Worm (Caenorhabditis elegans): ENCODE measurements around the gene fbxa-208.

Gene fbxa-208

DNA sequence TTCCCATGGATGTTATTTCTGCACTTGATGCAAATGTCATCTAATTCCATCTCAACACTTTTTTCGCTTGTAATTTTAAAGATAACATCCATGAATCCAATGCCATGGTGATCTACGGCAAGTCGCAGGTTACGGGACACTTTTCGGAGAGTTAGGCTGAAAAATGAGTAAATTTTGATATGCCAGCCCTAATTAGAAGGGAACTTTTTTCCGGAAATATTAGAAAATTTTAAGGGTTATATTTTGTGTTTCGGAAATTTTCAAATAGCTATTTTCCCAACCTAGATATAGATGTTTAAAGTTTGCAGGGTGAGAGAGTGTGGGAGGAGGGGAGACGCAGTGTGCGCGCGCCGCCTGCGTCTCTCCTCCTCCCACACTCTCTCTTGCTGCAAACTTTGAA is 50.7 kb downstream of the fbxa-208 start:
- TF ChIP-seq unc-62 (GFP tag; optimal IDR thresholded peaks at IDR 0.05) (no peak), nhr-76 (tag; optimal IDR thresholded peaks at IDR 0.05) (no peak), sem-2 (GFP tag; optimal IDR thresholded peaks at IDR 0.05) (no peak), zip-8 (tag; optimal IDR thresholded peaks at IDR 0.05) (no peak), lin-32 (GFP tag; optimal IDR thresholded peaks at IDR 0.05) (no peak), M03D4.4 (tag; optimal IDR thresholded peaks at IDR 0.05) (no peak), elt-1 (tag; optimal IDR thresholded peaks at IDR 0.05; ENCODE audit: borderline replicate concordance, insufficient read depth) (no peak), bed-3 (GFP tag; optimal IDR thresholded peaks at IDR 0.05) (no peak), ceh-39 (tag; optimal IDR thresholded peaks at IDR 0.05) (no peak), ceh-83 (GFP tag; optimal IDR thresholded peaks at IDR 0.05) (no peak), tbx-8 (GFP tag; optimal IDR thresholded peaks at IDR 0.05) (no peak), mab-5 (tag; optimal IDR thresholded peaks at IDR 0.05) (no peak), sptf-1 (tag; optimal IDR thresholded peaks at IDR 0.05) (no peak), blmp-1 (tag; optimal IDR thresholded peaks at IDR 0.05) (no peak), ztf-11 (tag; optimal IDR thresholded peaks at IDR 0.05) (no peak), unc-120 (tag; optimal IDR thresholded peaks at IDR 0.05; ENCODE audit: poor library complexity, severe bottlenecking) (no peak)

DNA sequence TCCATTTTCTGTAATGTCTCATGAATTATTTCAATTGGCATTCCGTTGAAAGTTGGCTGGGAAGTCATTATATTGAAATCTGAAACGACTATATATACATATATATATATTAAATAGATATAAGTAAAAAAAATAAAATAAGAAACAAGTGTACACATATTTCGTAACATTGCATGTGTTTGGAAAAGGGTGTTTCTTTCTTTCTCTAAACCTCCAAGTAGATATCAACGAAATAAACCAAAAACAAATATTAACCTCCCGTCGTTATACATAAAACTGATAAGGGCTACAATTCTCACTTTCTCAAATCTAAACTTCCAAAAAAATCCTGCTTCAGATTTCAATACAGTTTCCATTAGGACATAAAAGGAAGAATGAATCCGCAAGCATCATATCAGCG is 51.6 kb downstream of the fbxa-208 start, which contains the start of gene fbxa-79:
TSS of gene fbxa-79 (minus strand) at position 86 of the 400 bp plus-strand sequence.
- TF ChIP-seq unc-39 (tag; optimal IDR thresholded peaks at IDR 0.05): no peak
- no peak for TF ChIP-seq ceh-43 (GFP tag; optimal IDR thresholded peaks at IDR 0.05)
- TF ChIP-seq elt-3 (tag; optimal IDR thresholded peaks at IDR 0.05): no peak
- TF ChIP-seq nhr-12 (tag; optimal IDR thresholded peaks at IDR 0.05): no peak
- TF ChIP-seq nhr-2 (tag; optimal IDR thresholded peaks at IDR 0.05): no peak
- no peak for TF ChIP-seq nhr-76 (tag; optimal IDR thresholded peaks at IDR 0.05)
- TF ChIP-seq elt-1 (tag; optimal IDR thresholded peaks at IDR 0.05; ENCODE audit: borderline replicate concordance, insufficient read depth): no peak

DNA sequence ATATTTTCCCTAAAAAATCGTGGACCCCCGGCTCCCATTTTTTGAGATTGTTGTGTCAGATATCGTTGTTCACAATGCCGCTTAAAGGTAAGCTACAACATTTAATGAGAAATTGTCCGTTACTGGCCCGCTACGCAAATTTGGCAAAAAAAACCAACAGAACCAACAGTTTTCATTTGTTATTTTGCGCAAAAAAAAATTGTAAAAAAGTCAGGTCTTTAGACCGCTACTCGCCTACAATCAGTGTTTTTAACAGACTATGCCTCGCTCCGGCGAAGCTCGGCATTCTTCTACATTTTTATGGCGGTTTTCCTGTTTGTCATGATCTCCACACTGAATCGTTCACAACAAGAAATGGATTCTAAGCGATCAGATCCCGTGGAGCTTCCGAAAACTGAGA is 52.3 kb downstream of the fbxa-208 start, which contains the start of gene Y82E9BL.12:
TSS of gene Y82E9BL.12 (plus strand) at position 301 of the 400 bp plus-strand sequence.
- TF ChIP-seq zip-8 (tag; optimal IDR thresholded peaks at IDR 0.05): no peak
- no peak for TF ChIP-seq mls-2 (tag; optimal IDR thresholded peaks at IDR 0.05)
- TF ChIP-seq unc-120 (tag; optimal IDR thresholded peaks at IDR 0.05; ENCODE audit: poor library complexity, severe bottlenecking): no peak
- TF ChIP-seq sptf-1 (tag; optimal IDR thresholded peaks at IDR 0.05): no peak
- TF ChIP-seq nhr-2 (tag; optimal IDR thresholded peaks at IDR 0.05): no peak
- TF ChIP-seq bed-3 (GFP tag; optimal IDR thresholded peaks at IDR 0.05): no peak
- no peak for TF ChIP-seq mep-1 (tag; optimal IDR thresholded peaks at IDR 0.05)
- TF ChIP-seq blmp-1 (tag; optimal IDR thresholded peaks at IDR 0.05): no peak
- no peak for TF ChIP-seq ceh-83 (GFP tag; optimal IDR thresholded peaks at IDR 0.05)
- no peak for TF ChIP-seq lin-32 (GFP tag; optimal IDR thresholded peaks at IDR 0.05)
- TF ChIP-seq ztf-11 (tag; optimal IDR thresholded peaks at IDR 0.05): no peak
- no peak for TF ChIP-seq snpc-4 (tag; optimal IDR thresholded peaks at IDR 0.05)
- TF ChIP-seq mab-5 (tag; optimal IDR thresholded peaks at IDR 0.05): no peak
- no peak for TF ChIP-seq nhr-237 (tag; optimal IDR thresholded peaks at IDR 0.05)
- no peak for TF ChIP-seq drap-1 (GFP tag; optimal IDR thresholded peaks at IDR 0.05)
- TF ChIP-seq lin-13 (tag; optimal IDR thresholded peaks at IDR 0.05): no peak
- TF ChIP-seq pha-4 (tag; optimal IDR thresholded peaks at IDR 0.05): no peak
- TF ChIP-seq nhr-28 (tag; optimal IDR thresholded peaks at IDR 0.05): no peak
- no peak for TF ChIP-seq nhr-12 (tag; optimal IDR thresholded peaks at IDR 0.05)
- TF ChIP-seq unc-39 (tag; optimal IDR thresholded peaks at IDR 0.05): no peak
